Worm (Caenorhabditis elegans) whole organism, L4/young adult: ENCODE results near the gene zmp-1.
A peak's percentile ranks its signal among the peaks of the same experiment; 100 is the strongest.

ENCODE experiments used
- W03F9.2 ChIP-seq: fragments of 150-350 bp; optimal IDR thresholded peaks from 2 replicates; lab custom pipeline; 2014; ENCODE audit warnings: missing biosample characterization, missing genetic modification characterization
- dao-5 ChIP-seq: sonication (generic microtip); optimal IDR thresholded peaks from 2 replicates; lab custom pipeline; 2016; ENCODE audit warnings: missing genotype, missing genetic modification characterization, moderate library complexity, missing compliant biosample characterization
- him-1 ChIP-seq: sonication (generic microtip); optimal IDR thresholded peaks from 2 replicates; lab custom pipeline; 2016; ENCODE audit warnings: missing genotype, missing genetic modification reagents, missing genetic modification characterization, missing compliant biosample characterization

zmp-1 gene

ce11 chrIII:5932853-5933252 lies at the start of gene zmp-1:
zmp-1 (minus strand) TSS chrIII:5932953.
- TF ChIP-seq him-1 (tag; lab: Kevin White, UChicago) = no peak
- TF ChIP-seq W03F9.2 (tag; lab: Kevin White, UChicago) = no peak
- no peak for TF ChIP-seq dao-5

ce11 chrIII:5982026-5982425 lies 49.3 kb upstream of the zmp-1 start, which contains the start of gene frm-2:
frm-2 (minus strand) TSS chrIII:5982126.
- TF ChIP-seq him-1 (tag; lab: Kevin White, UChicago) = no peak

- TF ChIP-seq W03F9.2 (tag; lab: Kevin White, UChicago) = no peak
- no peak for TF ChIP-seq him-1 (tag; lab: Kevin White, UChicago)
- no peak for TF ChIP-seq dao-5
These were observed 48.7 kb upstream of the zmp-1 start for ce11 chrIII:5981407-5981806.

ce11 chrIII:5980274-5980918 lies 47.6 kb upstream of the zmp-1 start:
- no peak for TF ChIP-seq dao-5
- no peak for TF ChIP-seq him-1 (tag; lab: Kevin White, UChicago)
- TF ChIP-seq W03F9.2 (tag; lab: Kevin White, UChicago) = no peak

- TF ChIP-seq dao-5 = no peak
- no peak for TF ChIP-seq him-1 (tag; lab: Kevin White, UChicago)
- no peak for TF ChIP-seq W03F9.2 (tag; lab: Kevin White, UChicago)
These were observed 43.3 kb upstream of the zmp-1 start for ce11 chrIII:5976021-5976420.

ce11 chrIII:5975005-5975730 lies 42.4 kb upstream of the zmp-1 start, which contains the start of gene mlp-1:
mlp-1 (minus strand) TSS chrIII:5975055.
- no peak for TF ChIP-seq dao-5

- TF ChIP-seq W03F9.2 (tag; lab: Kevin White, UChicago) (no peak), him-1 (tag; lab: Kevin White, UChicago) (no peak), dao-5 (no peak)
These were observed 34.9 kb upstream of the zmp-1 start for ce11 chrIII:5967640-5968039.

- TF ChIP-seq him-1 (tag; lab: Kevin White, UChicago) = no peak
- no peak for TF ChIP-seq dao-5
These were observed 33.2 kb upstream of the zmp-1 start, which contains the start of gene dct-6 for ce11 chrIII:5965839-5966463. dct-6 (plus strand) TSS chrIII:5966413.

- TF ChIP-seq W03F9.2 (tag; lab: Kevin White, UChicago) (no peak), him-1 (tag; lab: Kevin White, UChicago) (no peak), dao-5 (no peak)
These were observed 32.6 kb upstream of the zmp-1 start for ce11 chrIII:5965368-5965767.

- TF ChIP-seq him-1 (tag; lab: Kevin White, UChicago) = no peak
- TF ChIP-seq W03F9.2 (tag; lab: Kevin White, UChicago) = no peak
- no peak for TF ChIP-seq dao-5
These were observed 31.4 kb upstream of the zmp-1 start for ce11 chrIII:5964058-5964632.

- TF ChIP-seq W03F9.2 (tag; lab: Kevin White, UChicago) = no peak
- no peak for TF ChIP-seq him-1 (tag; lab: Kevin White, UChicago)
- TF ChIP-seq dao-5 = no peak
These were observed 28.8 kb upstream of the zmp-1 start for ce11 chrIII:5961560-5961959.

ce11 chrIII:5959049-5959448 lies 26.3 kb upstream of the zmp-1 start:
- TF ChIP-seq W03F9.2 (tag; lab: Kevin White, UChicago) = no peak
- TF ChIP-seq dao-5 = no peak
- no peak for TF ChIP-seq him-1 (tag; lab: Kevin White, UChicago)

ce11 chrIII:5958172-5958886 lies 25.6 kb upstream of the zmp-1 start, which contains the start of the genes nono-1 and nop-1:
nono-1 (minus strand) TSS chrIII:5958246.
nop-1 (plus strand) TSS chrIII:5958722.
- TF ChIP-seq dao-5 (no peak), him-1 (tag; lab: Kevin White, UChicago) (no peak), W03F9.2 (tag; lab: Kevin White, UChicago) (peak; percentile 51)
